Fruit fly (Drosophila melanogaster): ENCODE data around the gene mor.

Gene mor

dm6 chr3R:15972979-15973486 lies 320 bp upstream of the mor start, which contains the start of gene Hel89B (continued):
- TF ChIP-seq tup (GFP tag; optimal IDR thresholded peaks at IDR 0.05) (peak; percentile 44), CG17568 (GFP tag; optimal IDR thresholded peaks at IDR 0.05) (no peak), dpn (GFP tag; optimal IDR thresholded peaks at IDR 0.05) (peak; percentile 66 to 67), dysf (GFP tag; IDR thresholded peaks at IDR 0.05) (no peak), CG3995 (GFP tag; optimal IDR thresholded peaks at IDR 0.05) (peak; percentile 9), CG12769 (tag; optimal IDR thresholded peaks at IDR 0.05) (peak; percentile 39), fru (optimal IDR thresholded peaks at IDR 0.05) (no peak), CG13624 (GFP tag; optimal IDR thresholded peaks at IDR 0.05) (peak; percentile 47), gsb-n (tag; optimal IDR thresholded peaks at IDR 0.05) (peak; percentile 63), pfk (GFP tag; optimal IDR thresholded peaks at IDR 0.05) (no peak), CG11560 (tag; IDR thresholded peaks at IDR 0.05) (no peak), CG10147 (GFP tag; optimal IDR thresholded peaks at IDR 0.05) (peak; percentile 13), emc (GFP tag; optimal IDR thresholded peaks at IDR 0.05) (peak; percentile 41), br (optimal IDR thresholded peaks at IDR 0.05) (no peak), fd3F (GFP tag; optimal IDR thresholded peaks at IDR 0.05) (peak; percentile 51), CG15696 (tag; optimal IDR thresholded peaks at IDR 0.05) (peak; percentile 73), bcd (GFP tag; optimal IDR thresholded peaks at IDR 0.05) (peak; percentile 66), ci (GFP tag; IDR thresholded peaks at IDR 0.05) (no peak), vnd (GFP tag; IDR thresholded peaks at IDR 0.05; ENCODE audit: partially characterized antibody) (no peak), Mrtf (GFP tag; IDR thresholded peaks at IDR 0.05) (no peak), CG8765 (GFP tag; IDR thresholded peaks at IDR 0.05) (no peak), CG10979 (tag; optimal IDR thresholded peaks at IDR 0.05) (peak; percentile 45), lab (GFP tag; optimal IDR thresholded peaks at IDR 0.05) (peak; percentile 6), Hmr (GFP tag; optimal IDR thresholded peaks at IDR 0.05) (peak; percentile 64), trem (tag; optimal IDR thresholded peaks at IDR 0.05) (peak; percentile 89), MBD-R2 (GFP tag; IDR thresholded peaks at IDR 0.05) (no peak), CHES-1-like (GFP tag; optimal IDR thresholded peaks at IDR 0.05) (no peak), zf30C (GFP tag; optimal IDR thresholded peaks at IDR 0.05) (no peak), Asciz (GFP tag; optimal IDR thresholded peaks at IDR 0.05) (no peak), dati (GFP tag; IDR thresholded peaks at IDR 0.05) (no peak), HmgZ (tag; optimal IDR thresholded peaks at IDR 0.05) (peak; percentile 65), D19B (GFP tag; optimal IDR thresholded peaks at IDR 0.05) (no peak), CG33557 (GFP tag; optimal IDR thresholded peaks at IDR 0.05) (peak; percentile 5), CG18619 (GFP tag; optimal IDR thresholded peaks at IDR 0.05) (no peak), maf-S (GFP tag; optimal IDR thresholded peaks at IDR 0.05) (peak; percentile 43), Drgx (GFP tag; IDR thresholded peaks at IDR 0.05) (no peak), MESR4 (GFP tag; optimal IDR thresholded peaks at IDR 0.05) (peak; percentile 97), bsh (GFP tag; optimal IDR thresholded peaks at IDR 0.05) (peak in 1 of 2 experiments; percentile 54), CG10543 (GFP tag; optimal IDR thresholded peaks at IDR 0.05) (no peak), BtbVII (GFP tag; optimal IDR thresholded peaks at IDR 0.05) (peak; percentile 13), CG6765 (GFP tag; optimal IDR thresholded peaks at IDR 0.05) (no peak), cad (GFP tag; optimal IDR thresholded peaks at IDR 0.05) (no peak), Pdp1 (GFP tag; optimal IDR thresholded peaks at IDR 0.05) (peak; percentile 58 to 62), fd102C (GFP tag; optimal IDR thresholded peaks at IDR 0.05) (no peak), unpg (GFP tag; optimal IDR thresholded peaks at IDR 0.05) (peak; percentile 70), stc (GFP tag; IDR thresholded peaks at IDR 0.05) (no peak), Adf1 (GFP tag; IDR thresholded peaks at IDR 0.05) (no peak), CG32767 (GFP tag; IDR thresholded peaks at IDR 0.05) (no peak), p53 (GFP tag; optimal IDR thresholded peaks at IDR 0.05) (peak; percentile 26), CG34376 (GFP tag; optimal IDR thresholded peaks at IDR 0.05) (no peak), Vsx1 (GFP tag; optimal IDR thresholded peaks at IDR 0.05) (peak; percentile 55)

All from whole organism, embryonic.